Worm (Caenorhabditis elegans): ENCODE measurements around the gene nhr-285.

ce11 chrV:15821398-15821797 is 42.4 kb upstream of the nhr-285 start, which contains the start of gene srbc-49:
- no peak for TF ChIP-seq flt-1 (GFP tag; IDR thresholded peaks at IDR 0.05)
- TF ChIP-seq aly-1 (tag; optimal IDR thresholded peaks at IDR 0.05) = no peak
- TF ChIP-seq B0310.2 (tag; optimal IDR thresholded peaks at IDR 0.05) = no peak
- no peak for TF ChIP-seq ama-1 (optimal IDR thresholded peaks at IDR 0.05)
- no peak for TF ChIP-seq tra-4 (tag; optimal IDR thresholded peaks at IDR 0.05)
- no peak for TF ChIP-seq hmbx-1 (tag; optimal IDR thresholded peaks at IDR 0.05)
- TF ChIP-seq ceh-36 (tag; optimal IDR thresholded peaks at IDR 0.05) = no peak
- no peak for TF ChIP-seq pes-1 (GFP tag; IDR thresholded peaks at IDR 0.05)
- TF ChIP-seq hnd-1 (tag; optimal IDR thresholded peaks at IDR 0.05) = no peak
- TF ChIP-seq ets-7 (tag; optimal IDR thresholded peaks at IDR 0.05) = no peak
